Fruit fly (Drosophila melanogaster) whole organism, embryonic: Measurements from ENCODE around the gene CG42525.

Experiments used
- CG32772 ChIP-seq: fragments of 200-800 bp; sonication (Bioruptor generic); IDR thresholded peaks from 2 replicates; pipeline ENCODE4 v1.3.6; 2022; ENCODE audit warnings: missing biosample characterization, missing genetic modification characterization
- HmgZ ChIP-seq: fragments of 200-800 bp; sonication (Bioruptor generic); optimal IDR thresholded peaks from 2 replicates; lab custom pipeline; 2018; ENCODE audit warnings: missing biosample characterization, mild to moderate bottlenecking, missing genetic modification characterization

DNA sequence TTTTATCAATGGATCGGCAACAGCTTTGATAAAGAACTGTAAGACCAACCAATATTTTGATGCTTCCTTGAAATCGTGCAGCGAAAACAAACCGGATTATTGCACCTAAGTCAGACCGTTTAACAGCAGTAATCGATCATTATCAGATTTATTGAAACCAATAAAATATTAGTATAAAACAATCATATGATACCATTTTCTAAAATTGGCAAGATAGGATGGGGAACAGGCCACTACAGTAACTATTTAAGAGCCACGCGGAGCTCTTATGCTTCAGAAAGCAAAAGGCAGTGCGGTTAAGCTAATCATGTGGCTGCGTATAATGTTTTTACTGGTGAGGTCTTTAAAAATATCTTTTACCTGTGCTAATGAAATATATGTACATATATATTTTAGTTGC lies 3.2 kb downstream of the CG42525 start, which contains the start of gene CG32284:
- TF ChIP-seq CG32772 (GFP tag; lab: Robert Waterston, UW) (no peak), HmgZ (tag; lab: Kevin White, UChicago) (no peak)
